Fruit fly (Drosophila melanogaster) whole organism, larva: ENCODE measurements around the gene La.

Source experiments
- noc ChIP-seq: fragments of 200-800 bp; sonication (Bioruptor generic); optimal IDR thresholded peaks from 3 replicates; lab custom pipeline; 2019; ENCODE audit warnings: missing biosample characterization, mild to moderate bottlenecking, missing genetic modification characterization, moderate library complexity

La gene

dm6 chr2L:20332978-20333377 lies 16.8 kb downstream of the La start:
- TF ChIP-seq noc (tag; lab: Kevin White, UChicago) = no peak

- no peak for TF ChIP-seq noc (tag; lab: Kevin White, UChicago)
These were observed 20.2 kb downstream of the La start for dm6 chr2L:20329612-20330011.

- no peak for TF ChIP-seq noc (tag; lab: Kevin White, UChicago)
These were observed 21.2 kb downstream of the La start for dm6 chr2L:20328569-20328968.

- TF ChIP-seq noc (tag; lab: Kevin White, UChicago) = no peak
These were observed 21.8 kb downstream of the La start for dm6 chr2L:20327963-20328362.

- no peak for TF ChIP-seq noc (tag; lab: Kevin White, UChicago)
These were observed 22.4 kb downstream of the La start for dm6 chr2L:20327375-20327774.

dm6 chr2L:20326317-20326716 lies 23.5 kb downstream of the La start:
- no peak for TF ChIP-seq noc (tag; lab: Kevin White, UChicago)

- no peak for TF ChIP-seq noc (tag; lab: Kevin White, UChicago)
These were observed 24.4 kb downstream of the La start for dm6 chr2L:20325383-20325782.

dm6 chr2L:20322013-20322638 lies 27.7 kb downstream of the La start:
- no peak for TF ChIP-seq noc (tag; lab: Kevin White, UChicago)

dm6 chr2L:20321207-20321773 lies 28.5 kb downstream of the La start:
- no peak for TF ChIP-seq noc (tag; lab: Kevin White, UChicago)

dm6 chr2L:20314693-20315268 lies 35.0 kb downstream of the La start:
- TF ChIP-seq noc (tag; lab: Kevin White, UChicago) = no peak

- no peak for TF ChIP-seq noc (tag; lab: Kevin White, UChicago)
These were observed 36.6 kb downstream of the La start for dm6 chr2L:20313117-20313645.

- TF ChIP-seq noc (tag; lab: Kevin White, UChicago) = no peak
These were observed 38.9 kb downstream of the La start, which contains the start of gene spir for dm6 chr2L:20310751-20311387. Gene spir (plus strand): TSS chr2L:20311219.
